Fruit fly (Drosophila melanogaster): Measurements from ENCODE around the gene CG3407.

DNA sequence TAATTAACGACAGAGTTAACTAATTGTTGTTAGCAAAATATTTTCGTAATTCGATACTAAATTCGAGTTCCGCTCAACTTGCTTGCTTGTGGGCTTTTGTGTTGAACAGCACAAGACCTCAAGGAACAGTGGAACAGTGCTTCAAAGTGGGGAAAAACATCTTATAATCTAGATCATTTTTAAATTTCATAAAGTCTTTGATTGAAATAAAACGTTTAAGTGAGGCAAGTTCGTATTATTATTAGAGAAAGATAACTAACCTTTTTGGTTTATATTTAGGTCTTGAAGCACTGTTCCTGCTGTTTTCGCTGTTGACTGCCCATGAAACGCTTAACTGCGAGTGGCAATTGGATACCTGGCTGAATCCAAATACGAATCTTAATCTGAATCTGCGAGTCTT lies 30.9 kb upstream of the CG3407 start:
- TF ChIP-seq vfl (GFP tag; optimal IDR thresholded peaks at IDR 0.05) (no peak), CG8478 (optimal IDR thresholded peaks at IDR 0.05) (no peak), CHES-1-like (GFP tag; optimal IDR thresholded peaks at IDR 0.05) (no peak), btn (GFP tag; optimal IDR thresholded peaks at IDR 0.05) (no peak), CG10431 (GFP tag; optimal IDR thresholded peaks at IDR 0.05) (no peak), Abd-B (GFP tag; optimal IDR thresholded peaks at IDR 0.05) (no peak), CG34224 (GFP tag; IDR thresholded peaks at IDR 0.05; ENCODE audit: partially characterized antibody) (no peak), CG9437 (GFP tag; optimal IDR thresholded peaks at IDR 0.05) (no peak), dmrt99B (tag; optimal IDR thresholded peaks at IDR 0.05) (no peak), CG12104 (GFP tag; optimal IDR thresholded peaks at IDR 0.05) (no peak)

All from whole organism, embryonic.